Worm (Caenorhabditis elegans) whole organism, L1 larva: Measurements from ENCODE around the gene C45B11.2.

ENCODE experiments used
- aly-2 ChIP-seq: fragments of 150-350 bp; optimal IDR thresholded peaks from 2 replicates; lab custom pipeline; 2014; ENCODE audit warnings: missing biosample characterization, missing genetic modification characterization
- blmp-1 ChIP-seq: fragments of 150-350 bp; optimal IDR thresholded peaks from 2 replicates; lab custom pipeline; 2014; ENCODE audit warnings: missing biosample characterization, missing genetic modification characterization
- ceh-82 ChIP-seq, 3 experiments: fragments of 150-350 bp in 1 of 3; sonication (generic microtip) in 2 of 3; optimal IDR thresholded peaks; 2 replicates each; lab custom pipeline; 2014 to 2017; ENCODE audit warnings: missing biosample characterization in 3 of 3, missing genetic modification characterization in 3 of 3
- hlh-17 ChIP-seq: fragments of 200-800 bp; sonication (Bioruptor generic); optimal IDR thresholded peaks from 2 replicates; lab custom pipeline; 2018; ENCODE audit warnings: missing genetic modification characterization, mild to moderate bottlenecking, missing compliant biosample characterization, moderate library complexity, borderline replicate concordance
- irx-1 ChIP-seq: sonication (generic microtip); optimal IDR thresholded peaks from 2 replicates; lab custom pipeline; 2016; ENCODE audit warnings: missing genetic modification characterization, missing compliant biosample characterization
- jun-1 ChIP-seq: fragments of 150-350 bp; optimal IDR thresholded peaks from 2 replicates; lab custom pipeline; 2014; ENCODE audit warnings: missing biosample characterization, missing genetic modification reagents, missing genetic modification characterization
- nhr-28 ChIP-seq: fragments of 150-350 bp; optimal IDR thresholded peaks from 2 replicates; lab custom pipeline; 2014; ENCODE audit warnings: missing biosample characterization, missing genetic modification characterization
- nhr-77 ChIP-seq: fragments of 150-350 bp; optimal IDR thresholded peaks from 2 replicates; lab custom pipeline; 2014; ENCODE audit warnings: missing biosample characterization, missing genetic modification characterization
- tlp-1 ChIP-seq: fragments of 150-350 bp; optimal IDR thresholded peaks from 2 replicates; lab custom pipeline; 2014; ENCODE audit warnings: missing biosample characterization, missing genetic modification characterization
- unc-130 ChIP-seq: fragments of 150-350 bp; optimal IDR thresholded peaks from 2 replicates; lab custom pipeline; 2017; ENCODE audit warnings: missing biosample characterization, missing genetic modification characterization, inconsistent platforms
- unc-86 ChIP-seq: sonication (generic microtip); optimal IDR thresholded peaks from 2 replicates; lab custom pipeline; 2016; ENCODE audit warnings: missing genetic modification characterization, missing compliant biosample characterization
- vab-15 ChIP-seq: sonication (generic microtip); optimal IDR thresholded peaks from 2 replicates; lab custom pipeline; 2017; ENCODE audit warnings: missing genotype, mild to moderate bottlenecking, missing genetic modification characterization, missing compliant biosample characterization
- xbp-1 ChIP-seq: sonication (generic microtip); optimal IDR thresholded peaks from 2 replicates; lab custom pipeline; 2016; ENCODE audit warnings: missing genetic modification characterization, missing compliant biosample characterization
- zag-1 ChIP-seq: fragments of 150-350 bp; optimal IDR thresholded peaks from 2 replicates; lab custom pipeline; 2014; ENCODE audit warnings: missing biosample characterization, missing genetic modification characterization

ce11 chrV:11043767-11044166 is 1.3 kb downstream of the C45B11.2 start, which contains the start of gene C45B11.6:
- no peak for TF ChIP-seq unc-86
- no peak for TF ChIP-seq hlh-17
- no peak for TF ChIP-seq ceh-82 (tag; optimal IDR thresholded peaks at IDR 0.05; lab: Kevin White, UChicago)
- TF ChIP-seq irx-1 (tag; lab: Kevin White, UChicago): no peak
- TF ChIP-seq blmp-1 (tag; lab: Kevin White, UChicago): no peak
- no peak for TF ChIP-seq tlp-1 (tag; lab: Kevin White, UChicago)
- no peak for TF ChIP-seq nhr-28 (tag; lab: Kevin White, UChicago)
- no peak for TF ChIP-seq unc-130
- TF ChIP-seq jun-1: no peak
- TF ChIP-seq nhr-77 (tag; lab: Kevin White, UChicago): no peak
- TF ChIP-seq xbp-1 (tag; lab: Kevin White, UChicago): no peak
- no peak for TF ChIP-seq aly-2 (tag; lab: Kevin White, UChicago)
- no peak for TF ChIP-seq zag-1
- no peak for TF ChIP-seq vab-15
